Worm (Caenorhabditis elegans): ENCODE data around the gene lst-5.
A peak's percentile ranks its signal among the peaks of the same experiment; 100 is the strongest.

lst-5 gene

ce11 chrII:7072590-7073536 lies 50.1 kb downstream of the lst-5 start (continued):
- no peak for TF ChIP-seq cebp-1 (GFP tag; IDR thresholded peaks at IDR 0.05)
- peak; percentile 11 for TF ChIP-seq cebp-1 (tag; optimal IDR thresholded peaks at IDR 0.05)

ce11 chrII:7073537-7073913 lies 50.8 kb downstream of the lst-5 start, which contains the start of gene kat-1:
TSS of gene kat-1 (plus strand) at chrII:7073814.
- TF ChIP-seq dox-1 (GFP tag; IDR thresholded peaks at IDR 0.05) = 0 out of 2 replicates have a peak, but pooled peaks have one; percentile 4
- no peak for TF ChIP-seq F22D6.2 (tag; optimal IDR thresholded peaks at IDR 0.05)

Measured in whole organism, young adult.